In genomic region chrIII:1925048-1925537, ce11 we compare ENCODE assay signal across 5 worm cellular contexts.
A peak's percentile ranks its signal among the peaks of the same experiment; 100 is the strongest.
TF ChIP-seq lines count a peak whose summit lies in the region.

No protein-coding gene starts in this region.

TF ChIP-seq in whole organism, L1 larva, 84 proteins besides CTCF, POLR2A, EP300 and RAD21 (continues in another document):
- TF ChIP-seq nhr-47 (tag; optimal IDR thresholded peaks at IDR 0.05; lab: Kevin White, UChicago) = peak; percentile 99
- no peak for TF ChIP-seq hlh-17 (GFP tag; optimal IDR thresholded peaks at IDR 0.05; lab: Kevin White, UChicago; ENCODE audit: borderline replicate concordance)
- TF ChIP-seq nhr-237 (tag; optimal IDR thresholded peaks at IDR 0.05; lab: Kevin White, UChicago) = peak; percentile 79
- peak; percentile 6 for TF ChIP-seq nhr-12 (tag; optimal IDR thresholded peaks at IDR 0.05; lab: Kevin White, UChicago)
- TF ChIP-seq ceh-8 (GFP tag; optimal IDR thresholded peaks at IDR 0.05; lab: Kevin White, UChicago) = peak; percentile 66
- peak; percentile 70 for TF ChIP-seq zip-4 (GFP tag; optimal IDR thresholded peaks at IDR 0.05; lab: Kevin White, UChicago)
- TF ChIP-seq efl-3 (GFP tag; optimal IDR thresholded peaks at IDR 0.05; lab: Kevin White, UChicago) = peak; percentile 86
- no peak for TF ChIP-seq tlp-1 (tag; optimal IDR thresholded peaks at IDR 0.05; lab: Kevin White, UChicago)
- peak; percentile 85 for TF ChIP-seq C16A3.4 (tag; optimal IDR thresholded peaks at IDR 0.05; lab: Kevin White, UChicago)
- TF ChIP-seq pqm-1 (tag; optimal IDR thresholded peaks at IDR 0.05; lab: Kevin White, UChicago) = peak; percentile 94
- peak; percentile 88 for TF ChIP-seq lir-3 (tag; optimal IDR thresholded peaks at IDR 0.05; lab: Kevin White, UChicago; ENCODE audit: poor library complexity)
- peak; percentile 99 for TF ChIP-seq tbx-2 (tag; optimal IDR thresholded peaks at IDR 0.05; lab: Kevin White, UChicago)
- TF ChIP-seq ama-1 (optimal IDR thresholded peaks at IDR 0.05; lab: Kevin White, UChicago) = peak; percentile 30
- TF ChIP-seq snu-23 (GFP tag; optimal IDR thresholded peaks at IDR 0.05; lab: Kevin White, UChicago) = peak; percentile 98
- peak; percentile 61 for TF ChIP-seq nhr-28 (tag; optimal IDR thresholded peaks at IDR 0.05; lab: Kevin White, UChicago)
- TF ChIP-seq ceh-63 (GFP tag; optimal IDR thresholded peaks at IDR 0.05; lab: Kevin White, UChicago) = no peak
- TF ChIP-seq irx-1 (tag; optimal IDR thresholded peaks at IDR 0.05; lab: Kevin White, UChicago) = peak; percentile 99
- TF ChIP-seq unc-130 (tag; optimal IDR thresholded peaks at IDR 0.05; lab: Kevin White, UChicago) = peak; percentile 97

TF ChIP-seq in whole organism, L3 larva, 47 proteins besides CTCF, POLR2A, EP300 and RAD21 (continues in another document):
- TF ChIP-seq nhr-67 (tag; optimal IDR thresholded peaks at IDR 0.05; lab: Kevin White, UChicago) = no peak
- TF ChIP-seq elt-3 (tag; optimal IDR thresholded peaks at IDR 0.05; lab: Kevin White, UChicago) = peak; percentile 29 to 87 (median 60)
- peak; percentile 99 for TF ChIP-seq nhr-25 (tag; optimal IDR thresholded peaks at IDR 0.05; lab: Kevin White, UChicago)
- TF ChIP-seq snpc-4 (tag; optimal IDR thresholded peaks at IDR 0.05; lab: Kevin White, UChicago) = peak; percentile 59
- peak; percentile 99 for TF ChIP-seq pha-4 (tag; optimal IDR thresholded peaks at IDR 0.05; lab: Kevin White, UChicago)
- peak; percentile 89 for TF ChIP-seq elt-1 (tag; optimal IDR thresholded peaks at IDR 0.05; lab: Kevin White, UChicago)
- peak; percentile 70 for TF ChIP-seq unc-39 (tag; optimal IDR thresholded peaks at IDR 0.05; lab: Kevin White, UChicago)
- TF ChIP-seq nhr-12 (tag; optimal IDR thresholded peaks at IDR 0.05; lab: Kevin White, UChicago) = no peak
- TF ChIP-seq ZK546.5 (tag; optimal IDR thresholded peaks at IDR 0.05; lab: Kevin White, UChicago) = no peak
- TF ChIP-seq nfya-1 (tag; optimal IDR thresholded peaks at IDR 0.05; lab: Kevin White, UChicago; ENCODE audit: insufficient read depth) = peak; percentile 96
- TF ChIP-seq sea-2 (GFP tag; optimal IDR thresholded peaks at IDR 0.05; lab: Kevin White, UChicago) = peak; percentile 53
- peak; percentile 61 for TF ChIP-seq ztf-4 (tag; optimal IDR thresholded peaks at IDR 0.05; lab: Kevin White, UChicago)
- peak; percentile 96 for TF ChIP-seq skn-1 (tag; optimal IDR thresholded peaks at IDR 0.05; lab: Kevin White, UChicago)
- TF ChIP-seq nhr-11 (tag; optimal IDR thresholded peaks at IDR 0.05; lab: Kevin White, UChicago) = peak; percentile 94
- peak; percentile 59 for TF ChIP-seq aly-2 (tag; optimal IDR thresholded peaks at IDR 0.05; lab: Kevin White, UChicago)
- peak; percentile 93 for TF ChIP-seq lsy-12 (tag; optimal IDR thresholded peaks at IDR 0.05; lab: Kevin White, UChicago)
- peak; percentile 96 for TF ChIP-seq tbx-2 (tag; optimal IDR thresholded peaks at IDR 0.05; lab: Kevin White, UChicago)
- peak; percentile 98 for TF ChIP-seq egl-27 (tag; optimal IDR thresholded peaks at IDR 0.05; lab: Kevin White, UChicago)
- no peak for TF ChIP-seq mml-1 (tag; optimal IDR thresholded peaks at IDR 0.05; lab: Kevin White, UChicago)

TF ChIP-seq in whole organism, early embryonic, 17 proteins besides CTCF, POLR2A, EP300 and RAD21:
- TF ChIP-seq tbx-37 (GFP tag; conservative IDR thresholded peaks at IDR 0.05; lab: Robert Waterston, UW) (peak; percentile 17; the same call in 1 of the 2 replicates), pes-1 (GFP tag; IDR thresholded peaks at IDR 0.05; lab: Robert Waterston, UW) (peak; percentile 67; the same call in 1 of the 2 replicates), sea-1 (GFP tag; conservative IDR thresholded peaks at IDR 0.05; lab: Robert Waterston, UW) (no peak), B0310.2 (tag; optimal IDR thresholded peaks at IDR 0.05; lab: Kevin White, UChicago) (no peak), hmg-4 (GFP tag; optimal IDR thresholded peaks at IDR 0.05; lab: Kevin White, UChicago) (peak; percentile 7)

TF ChIP-seq in whole organism, midembryonic, 9 proteins besides CTCF, POLR2A, EP300 and RAD21:
- TF ChIP-seq ref-1 (GFP tag; conservative IDR thresholded peaks at IDR 0.05; lab: Robert Waterston, UW) (no peak), ztf-23 (GFP tag; IDR thresholded peaks at IDR 0.05; lab: Robert Waterston, UW) (0 out of 2 replicates have a peak, but pooled peaks have one; percentile 45), cog-1 (tag; optimal IDR thresholded peaks at IDR 0.05; lab: Kevin White, UChicago) (peak; percentile 99), med-1 (GFP tag; optimal IDR thresholded peaks at IDR 0.05; lab: Kevin White, UChicago; ENCODE audit: insufficient read depth) (no peak), ztf-29 (GFP tag; IDR thresholded peaks at IDR 0.05; lab: Robert Waterston, UW) (peak; percentile 87), tab-1 (GFP tag; IDR thresholded peaks at IDR 0.05; lab: Robert Waterston, UW) (peak; percentile 14; the same call in 1 of the 2 replicates), klf-2 (GFP tag; conservative IDR thresholded peaks at IDR 0.05; lab: Robert Waterston, UW) (no peak), T22C8.4 (GFP tag; IDR thresholded peaks at IDR 0.05; lab: Robert Waterston, UW) (no peak), flt-1 (GFP tag; IDR thresholded peaks at IDR 0.05; lab: Robert Waterston, UW) (peak; percentile 75)

TF ChIP-seq in whole organism, young adult, 124 proteins besides CTCF, POLR2A, EP300 and RAD21 (continues in another document):
- TF ChIP-seq B0019.2 (GFP tag; conservative IDR thresholded peaks at IDR 0.05; lab: Robert Waterston, UW) (no peak), tbx-9 (tag; optimal IDR thresholded peaks at IDR 0.05; lab: Kevin White, UChicago; ENCODE audit: borderline replicate concordance) (no peak), ztf-18 (tag; optimal IDR thresholded peaks at IDR 0.05; lab: Kevin White, UChicago) (peak; percentile 61), F57A8.1 (GFP tag; optimal IDR thresholded peaks at IDR 0.05; lab: Kevin White, UChicago) (no peak), ztf-26 (tag; optimal IDR thresholded peaks at IDR 0.05; lab: Kevin White, UChicago) (peak; percentile 97), zfh-2 (GFP tag; conservative IDR thresholded peaks at IDR 0.05; lab: Robert Waterston, UW) (peak; percentile 97), attf-5 (GFP tag; optimal IDR thresholded peaks at IDR 0.05; lab: Kevin White, UChicago) (peak; percentile 92), ztf-3 (GFP tag; optimal IDR thresholded peaks at IDR 0.05; lab: Kevin White, UChicago) (peak; percentile 94), Y56A3A.18 (GFP tag; IDR thresholded peaks at IDR 0.05; lab: Robert Waterston, UW) (no peak), egl-44 (GFP tag; IDR thresholded peaks at IDR 0.05; lab: Robert Waterston, UW) (peak; percentile 84), T26A5.8 (tag; optimal IDR thresholded peaks at IDR 0.05; lab: Kevin White, UChicago) (no peak), ets-4 (GFP tag; optimal IDR thresholded peaks at IDR 0.05; lab: Kevin White, UChicago) (peak; percentile 87), snpc-1.1 (tag; optimal IDR thresholded peaks at IDR 0.05; lab: Kevin White, UChicago; ENCODE audit: insufficient read depth) (no peak), him-1 (tag; optimal IDR thresholded peaks at IDR 0.05; lab: Kevin White, UChicago) (no peak), ceh-40 (GFP tag; IDR thresholded peaks at IDR 0.05; lab: Robert Waterston, UW) (no peak), chd-7 (tag; optimal IDR thresholded peaks at IDR 0.05; lab: Kevin White, UChicago) (peak; percentile 98), lin-35 (GFP tag; optimal IDR thresholded peaks at IDR 0.05; lab: Kevin White, UChicago) (peak in 1 of 3 experiments; percentile 86), nhr-120 (GFP tag; IDR thresholded peaks at IDR 0.05; lab: Robert Waterston, UW) (no peak), pbrm-1 (GFP tag; IDR thresholded peaks at IDR 0.05; lab: Robert Waterston, UW) (peak; percentile 75), ekl-4 (GFP tag; IDR thresholded peaks at IDR 0.05; lab: Robert Waterston, UW) (0 out of 2 replicates have a peak, but pooled peaks have one; percentile 55), atf-7 (tag; optimal IDR thresholded peaks at IDR 0.05; lab: Kevin White, UChicago) (peak; percentile 97), bed-1 (GFP tag; IDR thresholded peaks at IDR 0.05; lab: Robert Waterston, UW) (no peak), ceh-58 (GFP tag; IDR thresholded peaks at IDR 0.05; lab: Robert Waterston, UW) (no peak), athp-1 (tag; optimal IDR thresholded peaks at IDR 0.05; lab: Kevin White, UChicago) (peak; percentile 67), dox-1 (GFP tag; IDR thresholded peaks at IDR 0.05; lab: Robert Waterston, UW) (peak; percentile 86), B0035.1 (tag; optimal IDR thresholded peaks at IDR 0.05; lab: Kevin White, UChicago) (peak; percentile 84), cebp-1 (GFP tag; IDR thresholded peaks at IDR 0.05; lab: Robert Waterston, UW) (no peak; the same call in 1 of the 2 replicates), cebp-1 (tag; optimal IDR thresholded peaks at IDR 0.05; lab: Kevin White, UChicago) (peak; percentile 95), lsl-1 (GFP tag; optimal IDR thresholded peaks at IDR 0.05; lab: Kevin White, UChicago) (no peak), ceh-79 (tag; optimal IDR thresholded peaks at IDR 0.05; lab: Kevin White, UChicago) (no peak), ZK185.1 (tag; optimal IDR thresholded peaks at IDR 0.05; lab: Kevin White, UChicago; ENCODE audit: poor library complexity, severe bottlenecking) (peak; percentile 68), F22D6.2 (tag; optimal IDR thresholded peaks at IDR 0.05; lab: Kevin White, UChicago) (peak; percentile 97), repo-1 (tag; optimal IDR thresholded peaks at IDR 0.05; lab: Kevin White, UChicago) (peak; percentile 71), hlh-26 (GFP tag; conservative IDR thresholded peaks at IDR 0.05; lab: Robert Waterston, UW) (no peak), ceh-91 (GFP tag; IDR thresholded peaks at IDR 0.05; lab: Robert Waterston, UW) (no peak), nhr-90 (tag; optimal IDR thresholded peaks at IDR 0.05; lab: Kevin White, UChicago) (peak; percentile 89), lsy-27 (tag; optimal IDR thresholded peaks at IDR 0.05; lab: Kevin White, UChicago; ENCODE audit: borderline replicate concordance, insufficient read depth) (no peak), ztf-22 (GFP tag; optimal IDR thresholded peaks at IDR 0.05; lab: Kevin White, UChicago) (peak; percentile 99), madf-6 (GFP tag; IDR thresholded peaks at IDR 0.05; lab: Robert Waterston, UW) (no peak), B0261.1 (tag; optimal IDR thresholded peaks at IDR 0.05; lab: Kevin White, UChicago) (no peak), F23B12.7 (tag; optimal IDR thresholded peaks at IDR 0.05; lab: Kevin White, UChicago; ENCODE audit: insufficient read depth) (no peak), let-526 (GFP tag; IDR thresholded peaks at IDR 0.05; lab: Robert Waterston, UW) (no peak), akir-1 (GFP tag; optimal IDR thresholded peaks at IDR 0.05; lab: Kevin White, UChicago) (no peak), ccch-3 (GFP tag; optimal IDR thresholded peaks at IDR 0.05; lab: Kevin White, UChicago) (no peak), madf-8 (GFP tag; conservative IDR thresholded peaks at IDR 0.05; lab: Robert Waterston, UW) (no peak)

Comparison
In these comparisons a context has a peak if more than half of its experiments do, and no peak if none do; other contexts are left out.
1. Of the 8 proteins assayed by ChIP-seq in both whole organism, young adult and whole organism, L1 larva: peak only in whole organism, young adult: none; only in whole organism, L1 larva: ama-1, dpl-1, efl-1 and unc-130; in both: nhr-90, snpc-4 and unc-62; in neither: 0; mixed calls (peak in some experiments, not most) for 1.